Fruit fly (Drosophila melanogaster): ENCODE measurements around the gene CG12268.

CG12268 gene

DNA sequence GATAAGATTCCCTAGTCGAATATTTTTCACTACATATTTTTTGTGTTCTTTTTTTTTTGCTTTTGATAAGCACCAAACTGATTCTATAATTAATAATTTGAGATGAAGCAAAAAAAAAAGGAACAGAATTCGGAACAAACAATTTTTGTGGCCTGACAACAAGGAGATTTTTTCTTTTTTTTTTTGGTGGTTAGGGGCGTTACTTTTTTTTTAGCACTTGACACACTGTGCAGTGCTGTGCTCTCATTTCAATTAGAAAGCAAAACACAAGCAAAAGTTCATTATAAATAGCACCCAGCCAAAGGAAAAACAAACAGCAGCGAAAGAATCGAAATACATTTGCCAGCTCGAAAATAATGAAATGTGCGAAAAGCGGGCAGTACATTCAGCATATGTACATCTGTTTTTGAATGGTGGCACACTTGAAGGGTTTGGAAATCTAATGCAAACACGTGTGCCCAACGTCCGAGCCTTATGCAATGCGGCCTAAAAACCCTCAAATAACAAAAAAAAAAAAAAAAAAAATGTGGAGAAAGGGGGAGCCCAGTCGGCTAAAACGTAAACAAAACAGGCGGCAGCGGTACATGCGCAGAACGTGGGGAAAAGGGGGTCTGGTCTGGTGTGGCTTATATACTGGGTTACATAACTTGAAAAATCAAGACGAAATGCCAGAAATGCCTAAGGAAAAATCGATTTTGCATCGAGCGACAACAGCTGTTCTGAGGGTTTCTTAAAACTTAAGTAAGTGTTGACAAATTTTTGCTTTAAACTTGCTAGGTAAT lies 6.4 kb downstream of the CG12268 start (continued):
- TF ChIP-seq cyc (GFP tag; optimal IDR thresholded peaks at IDR 0.05) (peak; percentile 8), vri (GFP tag; optimal IDR thresholded peaks at IDR 0.05) (peak; percentile 55), CG8632 (GFP tag; optimal IDR thresholded peaks at IDR 0.05) (no peak), Eip78C (GFP tag) (peak; percentile 78), CG34406 (GFP tag; optimal IDR thresholded peaks at IDR 0.05) (no peak), CG11762 (GFP tag; optimal IDR thresholded peaks at IDR 0.05; ENCODE audit: insufficient read depth) (no peak), CG8119 (GFP tag; IDR thresholded peaks at IDR 0.05) (peak; percentile 57; the same call in 2 of the 3 replicates), fd59A (GFP tag; optimal IDR thresholded peaks at IDR 0.05) (no peak), Ets96B (tag; optimal IDR thresholded peaks at IDR 0.05) (no peak), Sox102F (GFP tag; optimal IDR thresholded peaks at IDR 0.05) (no peak), CG8319 (GFP tag; optimal IDR thresholded peaks at IDR 0.05) (no peak), spab (GFP tag; optimal IDR thresholded peaks at IDR 0.05) (no peak), net (GFP tag; optimal IDR thresholded peaks at IDR 0.05) (peak; percentile 26), CG3032 (tag; optimal IDR thresholded peaks at IDR 0.05) (no peak), svp (GFP tag) (peak; percentile 28), ss (GFP tag; optimal IDR thresholded peaks at IDR 0.05) (no peak), lz (GFP tag; optimal IDR thresholded peaks at IDR 0.05) (peak; percentile 38), Smox (GFP tag; optimal IDR thresholded peaks at IDR 0.05) (no peak), fkh (GFP tag; optimal IDR thresholded peaks at IDR 0.05) (peak; percentile 29), Sox14 (GFP tag; optimal IDR thresholded peaks at IDR 0.05) (peak; percentile 28), Eip75B (GFP tag; optimal IDR thresholded peaks at IDR 0.05) (peak; percentile 34), CG10631 (GFP tag; optimal IDR thresholded peaks at IDR 0.05) (no peak), CG6808 (GFP tag; optimal IDR thresholded peaks at IDR 0.05) (no peak), Met (GFP tag; optimal IDR thresholded peaks at IDR 0.05) (peak; percentile 58), Hr38 (GFP tag; optimal IDR thresholded peaks at IDR 0.05) (no peak), CG6163 (GFP tag; IDR thresholded peaks at IDR 0.05) (peak; percentile 43; the same call in 2 of the 3 replicates), CG11294 (GFP tag; IDR thresholded peaks at IDR 0.05) (0 out of 2 replicates have a peak, but pooled peaks have one; percentile 15), topi (GFP tag; optimal IDR thresholded peaks at IDR 0.05) (peak; percentile 25), Sox15 (GFP tag; optimal IDR thresholded peaks at IDR 0.05) (no peak), CG1621 (tag; optimal IDR thresholded peaks at IDR 0.05) (no peak), fd85E (GFP tag; optimal IDR thresholded peaks at IDR 0.05) (no peak), CG32006 (GFP tag; optimal IDR thresholded peaks at IDR 0.05) (peak; percentile 44), CG7368 (GFP tag; optimal IDR thresholded peaks at IDR 0.05) (no peak)

DNA sequence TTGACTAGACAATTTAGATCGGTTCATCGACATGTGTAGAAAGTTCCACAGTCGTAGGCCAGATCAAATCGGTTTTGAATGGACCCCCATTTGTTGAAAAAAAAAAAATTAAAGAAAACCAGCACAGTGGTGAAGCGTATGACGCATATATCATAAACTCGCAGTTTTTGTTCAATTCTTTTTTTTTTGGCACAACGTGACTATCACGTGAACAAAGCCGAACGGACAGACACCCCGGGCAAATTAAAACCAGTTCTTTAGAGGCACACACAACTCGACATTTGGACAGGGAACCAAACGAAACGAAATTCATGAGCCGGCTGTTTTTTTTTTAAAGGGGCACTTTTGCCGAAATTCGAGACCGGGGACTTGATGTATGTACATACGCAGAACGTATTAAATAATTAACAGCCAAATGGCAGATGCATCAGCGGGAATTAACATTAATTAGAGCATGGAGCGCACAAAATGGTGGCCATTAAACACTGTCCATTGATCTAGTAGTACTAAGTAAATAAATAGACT lies 7.3 kb downstream of the CG12268 start:
- TF ChIP-seq CG1621 (tag; optimal IDR thresholded peaks at IDR 0.05) (no peak), Hr4 (GFP tag; optimal IDR thresholded peaks at IDR 0.05) (no peak), fd59A (GFP tag; optimal IDR thresholded peaks at IDR 0.05) (no peak), CG16779 (tag; optimal IDR thresholded peaks at IDR 0.05) (no peak)

DNA sequence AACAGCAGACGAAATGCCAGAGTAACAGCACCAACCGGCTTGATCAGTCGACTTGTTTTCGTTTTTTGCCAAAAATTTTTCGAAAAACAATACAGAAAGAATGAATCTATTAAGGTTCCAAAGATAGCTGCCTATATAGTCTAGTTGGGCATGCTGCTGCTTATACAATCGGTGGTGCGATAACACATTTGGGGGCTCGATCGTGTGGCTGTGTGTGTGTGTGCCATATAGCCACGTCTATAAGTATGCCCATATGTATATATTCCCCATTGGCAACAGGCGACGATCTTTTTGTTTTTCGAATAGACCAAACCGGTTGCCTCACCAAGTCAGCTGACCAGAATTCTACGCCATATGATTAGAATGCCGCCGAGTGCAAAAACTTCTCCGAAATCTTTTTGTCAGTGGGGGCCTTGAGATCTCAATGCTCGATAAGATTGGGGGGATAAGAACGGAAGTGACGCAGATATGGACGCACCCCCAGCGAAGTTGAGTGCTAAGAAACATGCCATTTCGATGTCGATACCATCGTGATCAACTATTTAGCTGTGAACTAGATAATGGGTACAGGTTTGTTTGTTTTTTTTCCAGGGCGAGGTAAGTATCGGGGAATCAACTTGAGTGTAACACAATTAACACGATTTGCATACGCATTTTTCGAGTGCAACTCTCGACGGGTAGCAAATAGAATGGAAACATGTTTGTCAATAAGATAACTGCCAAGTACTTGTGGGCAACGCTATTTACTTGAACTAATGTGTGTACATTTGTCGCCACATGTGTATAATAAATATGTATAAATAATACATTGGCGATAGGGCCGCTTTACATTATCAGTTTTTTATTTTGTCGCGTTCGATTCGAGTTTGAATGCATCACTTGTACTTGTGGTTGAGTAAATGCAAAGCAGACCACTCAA lies 8.0 kb downstream of the CG12268 start:
- no peak for TF ChIP-seq CG34406 (GFP tag; optimal IDR thresholded peaks at IDR 0.05)
- TF ChIP-seq CG7368 (GFP tag; optimal IDR thresholded peaks at IDR 0.05): no peak
- no peak for TF ChIP-seq vri (GFP tag; optimal IDR thresholded peaks at IDR 0.05)
- TF ChIP-seq CG6276 (GFP tag; optimal IDR thresholded peaks at IDR 0.05): peak; percentile 3
- TF ChIP-seq CG11902 (GFP tag; optimal IDR thresholded peaks at IDR 0.05): no peak
- TF ChIP-seq CG15336 (GFP tag; IDR thresholded peaks at IDR 0.05): peak; percentile 43; the same call in 1 of the 2 replicates
- TF ChIP-seq cyc (GFP tag; optimal IDR thresholded peaks at IDR 0.05): no peak
- TF ChIP-seq net (GFP tag; optimal IDR thresholded peaks at IDR 0.05): peak; percentile 4
- TF ChIP-seq pdm3 (GFP tag; optimal IDR thresholded peaks at IDR 0.05): no peak
- TF ChIP-seq fd59A (GFP tag; optimal IDR thresholded peaks at IDR 0.05): no peak
- no peak for TF ChIP-seq Sox15 (GFP tag; optimal IDR thresholded peaks at IDR 0.05)
- TF ChIP-seq CG11762 (GFP tag; optimal IDR thresholded peaks at IDR 0.05; ENCODE audit: insufficient read depth): no peak
- no peak for TF ChIP-seq Eip75B (GFP tag; optimal IDR thresholded peaks at IDR 0.05)
- TF ChIP-seq CG8632 (GFP tag; optimal IDR thresholded peaks at IDR 0.05): no peak
- no peak for TF ChIP-seq Lpt (GFP tag; optimal IDR thresholded peaks at IDR 0.05)
- no peak for TF ChIP-seq Ets96B (tag; optimal IDR thresholded peaks at IDR 0.05)
- peak; percentile 35 for TF ChIP-seq Hr38 (GFP tag; optimal IDR thresholded peaks at IDR 0.05)
- no peak for TF ChIP-seq CG11294 (GFP tag; IDR thresholded peaks at IDR 0.05)
- TF ChIP-seq CG3919 (GFP tag; optimal IDR thresholded peaks at IDR 0.05): no peak
- TF ChIP-seq Eip78C (GFP tag): peak; percentile 61
- no peak for TF ChIP-seq Gug (GFP tag; IDR thresholded peaks at IDR 0.05)
- no peak for TF ChIP-seq Smox (GFP tag; optimal IDR thresholded peaks at IDR 0.05)
- no peak for TF ChIP-seq Ets21C (GFP tag; optimal IDR thresholded peaks at IDR 0.05)
